Worm (Caenorhabditis elegans) whole organism, L1 larva: Measurements from ENCODE around the gene hlh-3.

Experiments used
- C04F5.9 ChIP-seq: sonication (generic microtip); optimal IDR thresholded peaks from 2 replicates; lab custom pipeline; 2016; ENCODE audit warnings: missing genetic modification characterization, missing compliant biosample characterization
- C16A3.4 ChIP-seq: fragments of 150-350 bp; optimal IDR thresholded peaks from 2 replicates; lab custom pipeline; 2014; ENCODE audit warnings: missing biosample characterization, missing genetic modification characterization
- C34B4.2 ChIP-seq: sonication (generic microtip); optimal IDR thresholded peaks from 2 replicates; lab custom pipeline; 2017; ENCODE audit warnings: mild to moderate bottlenecking, missing genetic modification characterization, missing compliant biosample characterization
- F16B12.6 ChIP-seq: fragments of 150-350 bp; optimal IDR thresholded peaks from 2 replicates; lab custom pipeline; 2014; ENCODE audit warnings: missing biosample characterization, missing genetic modification characterization
- Y116A8C.19 ChIP-seq: sonication (generic microtip); optimal IDR thresholded peaks from 2 replicates; lab custom pipeline; 2016; ENCODE audit warnings: missing compliant biosample characterization, missing genetic modification characterization, borderline replicate concordance
- aha-1 ChIP-seq: fragments of 150-350 bp; optimal IDR thresholded peaks from 2 replicates; lab custom pipeline; 2014; ENCODE audit warnings: missing biosample characterization, missing genetic modification characterization
- alr-1 ChIP-seq: fragments of 200-800 bp; sonication (Bioruptor generic); optimal IDR thresholded peaks from 2 replicates; lab custom pipeline; 2018; ENCODE audit warnings: borderline replicate concordance, mild to moderate bottlenecking, missing genetic modification characterization, missing compliant biosample characterization
- blmp-1 ChIP-seq: fragments of 150-350 bp; optimal IDR thresholded peaks from 2 replicates; lab custom pipeline; 2014; ENCODE audit warnings: missing biosample characterization, missing genetic modification characterization
- ceh-63 ChIP-seq: fragments of 200-800 bp; sonication (Bioruptor generic); optimal IDR thresholded peaks from 2 replicates; lab custom pipeline; 2018; ENCODE audit warnings: mild to moderate bottlenecking, missing genetic modification characterization, missing compliant biosample characterization
- ceh-82 ChIP-seq, 3 experiments: fragments of 150-350 bp in 1 of 3; sonication (generic microtip) in 2 of 3; optimal IDR thresholded peaks; 2 replicates each; lab custom pipeline; 2014 to 2017; ENCODE audit warnings: missing biosample characterization in 3 of 3, missing genetic modification characterization in 3 of 3
- ces-1 ChIP-seq: fragments of 150-350 bp; optimal IDR thresholded peaks from 2 replicates; lab custom pipeline; 2014; ENCODE audit warnings: missing biosample characterization, missing genetic modification reagents, missing genetic modification characterization
- dsc-1 ChIP-seq: sonication (generic microtip); optimal IDR thresholded peaks from 2 replicates; lab custom pipeline; 2016; ENCODE audit warnings: mild to moderate bottlenecking, missing genetic modification characterization, missing compliant biosample characterization
- efl-1 ChIP-seq, 4 experiments: fragments of 150-350 bp; optimal IDR thresholded peaks in 3 of 4; peaks in 1 of 4; 1 replicate in 1 of 4; 2 replicates in 3 of 4; lab custom pipeline; 2014; ENCODE audit warnings: missing biosample characterization in 2 of 4, missing genetic modification characterization in 2 of 4, missing genetic modification reagents in 2 of 4
- egl-13 ChIP-seq: sonication (generic microtip); optimal IDR thresholded peaks from 2 replicates; lab custom pipeline; 2016; ENCODE audit warnings: missing genotype, missing genetic modification reagents, missing genetic modification characterization, missing compliant biosample characterization
- elt-3 ChIP-seq, 6 experiments: fragments of 150-350 bp in 1 of 6; sonication (generic microtip); optimal IDR thresholded peaks; 2 replicates each; lab custom pipeline; 2017 to 2018; ENCODE audit warnings: missing biosample characterization in 6 of 6, missing genetic modification characterization in 6 of 6, inconsistent platforms in 1 of 6
- fkh-4 ChIP-seq: sonication (generic microtip); optimal IDR thresholded peaks from 2 replicates; lab custom pipeline; 2016; ENCODE audit warnings: missing compliant biosample characterization, missing genetic modification characterization, borderline replicate concordance
- fkh-8 ChIP-seq: sonication (generic microtip); optimal IDR thresholded peaks from 2 replicates; lab custom pipeline; 2016; ENCODE audit warnings: mild to moderate bottlenecking, missing genetic modification characterization, missing compliant biosample characterization
- fos-1 ChIP-seq: fragments of 150-350 bp; optimal IDR thresholded peaks from 2 replicates; lab custom pipeline; 2014; ENCODE audit warnings: missing biosample characterization, missing genetic modification characterization
- hpl-2 ChIP-seq: fragments of 150-350 bp; optimal IDR thresholded peaks from 2 replicates; lab custom pipeline; 2014; ENCODE audit warnings: missing biosample characterization, missing genetic modification reagents, missing genetic modification characterization
- isw-1 ChIP-seq: fragments of 200-800 bp; sonication (Bioruptor generic); IDR thresholded peaks from 2 replicates; pipeline ENCODE4 v1.3.6; 2022; ENCODE audit warnings: missing genetic modification characterization, missing compliant biosample characterization
- jun-1 ChIP-seq: fragments of 150-350 bp; optimal IDR thresholded peaks from 2 replicates; lab custom pipeline; 2014; ENCODE audit warnings: missing biosample characterization, missing genetic modification reagents, missing genetic modification characterization
- lin-13 ChIP-seq: fragments of 150-350 bp; optimal IDR thresholded peaks from 2 replicates; lab custom pipeline; 2014; ENCODE audit warnings: missing biosample characterization, missing genetic modification reagents, missing genetic modification characterization
- lin-14 ChIP-seq: fragments of 200-800 bp; sonication (Bioruptor generic); optimal IDR thresholded peaks from 2 replicates; lab custom pipeline; 2018; ENCODE audit warnings: mild to moderate bottlenecking, missing genetic modification characterization, moderate library complexity, missing compliant biosample characterization
- lin-15B ChIP-seq: fragments of 150-350 bp; sonication (generic microtip); optimal IDR thresholded peaks from 3 replicates; lab custom pipeline; 2014; ENCODE audit warnings: missing biosample characterization, missing genetic modification characterization
- lin-35 ChIP-seq, 2 experiments: fragments of 150-350 bp; optimal IDR thresholded peaks; 2 replicates each; lab custom pipeline; 2014; ENCODE audit warnings: missing biosample characterization in 2 of 2, missing genetic modification characterization in 2 of 2, missing genetic modification reagents in 2 of 2
- lin-39 ChIP-seq: fragments of 150-350 bp; optimal IDR thresholded peaks from 2 replicates; lab custom pipeline; 2014; ENCODE audit warnings: missing biosample characterization, missing genetic modification reagents, missing genetic modification characterization
- lsy-2 ChIP-seq, 2 experiments: fragments of 150-350 bp; optimal IDR thresholded peaks; 2 replicates each; lab custom pipeline; 2014; ENCODE audit warnings: missing biosample characterization in 2 of 2, missing genetic modification characterization in 2 of 2
- mef-2 ChIP-seq: fragments of 150-350 bp; optimal IDR thresholded peaks from 2 replicates; lab custom pipeline; 2014; ENCODE audit warnings: missing biosample characterization, missing genetic modification characterization
- nhr-11 ChIP-seq: fragments of 150-350 bp; optimal IDR thresholded peaks from 2 replicates; lab custom pipeline; 2014; ENCODE audit warnings: missing biosample characterization, missing genetic modification characterization
- nhr-12 ChIP-seq: sonication (generic microtip); optimal IDR thresholded peaks from 2 replicates; lab custom pipeline; 2017; ENCODE audit warnings: missing biosample characterization, missing genetic modification characterization
- nhr-28 ChIP-seq: fragments of 150-350 bp; optimal IDR thresholded peaks from 2 replicates; lab custom pipeline; 2014; ENCODE audit warnings: missing biosample characterization, missing genetic modification characterization
- nhr-47 ChIP-seq: sonication (generic microtip); optimal IDR thresholded peaks from 2 replicates; lab custom pipeline; 2016; ENCODE audit warnings: mild to moderate bottlenecking, missing genetic modification characterization, moderate library complexity, missing compliant biosample characterization
- nhr-71 ChIP-seq: sonication (generic microtip); optimal IDR thresholded peaks from 2 replicates; lab custom pipeline; 2016; ENCODE audit warnings: mild to moderate bottlenecking, missing genetic modification characterization, moderate library complexity, missing compliant biosample characterization
- nhr-85 ChIP-seq: sonication (generic microtip); peaks from one replicate; lab custom pipeline; 2016; ENCODE audit warnings: missing genetic modification characterization, inconsistent platforms, missing compliant biosample characterization
- nhr-90 ChIP-seq: sonication (generic microtip); optimal IDR thresholded peaks from 2 replicates; lab custom pipeline; 2016; ENCODE audit warnings: mild to moderate bottlenecking, missing genetic modification characterization, missing compliant biosample characterization; ENCODE audit not compliant: poor library complexity
- pax-3 ChIP-seq: fragments of 200-800 bp; sonication (Bioruptor generic); optimal IDR thresholded peaks from 2 replicates; lab custom pipeline; 2018; ENCODE audit warnings: mild to moderate bottlenecking, missing genetic modification characterization, moderate library complexity, missing compliant biosample characterization
- pqm-1 ChIP-seq: sonication (generic microtip); optimal IDR thresholded peaks from 3 replicates; lab custom pipeline; 2017; ENCODE audit warnings: missing biosample characterization, missing genetic modification characterization
- rnt-1 ChIP-seq: sonication (generic microtip); optimal IDR thresholded peaks from 2 replicates; lab custom pipeline; 2016; ENCODE audit warnings: mild to moderate bottlenecking, missing genetic modification characterization, moderate library complexity, missing compliant biosample characterization
- skn-1 ChIP-seq: fragments of 150-350 bp; optimal IDR thresholded peaks from 2 replicates; lab custom pipeline; 2014; ENCODE audit warnings: missing biosample characterization, missing genetic modification characterization
- sox-4 ChIP-seq: sonication (generic microtip); optimal IDR thresholded peaks from 2 replicates; lab custom pipeline; 2016; ENCODE audit warnings: missing genetic modification characterization, missing compliant biosample characterization
- sup-37 ChIP-seq: fragments of 200-800 bp; sonication (Bioruptor generic); optimal IDR thresholded peaks from 2 replicates; lab custom pipeline; 2018; ENCODE audit warnings: mild to moderate bottlenecking, missing genetic modification characterization, missing compliant biosample characterization
- tlp-1 ChIP-seq: fragments of 150-350 bp; optimal IDR thresholded peaks from 2 replicates; lab custom pipeline; 2014; ENCODE audit warnings: missing biosample characterization, missing genetic modification characterization
- unc-30 ChIP-seq: sonication (generic microtip); optimal IDR thresholded peaks from 2 replicates; lab custom pipeline; 2017; ENCODE audit warnings: missing biosample characterization, missing genetic modification characterization
- unc-86 ChIP-seq: sonication (generic microtip); optimal IDR thresholded peaks from 2 replicates; lab custom pipeline; 2016; ENCODE audit warnings: missing genetic modification characterization, missing compliant biosample characterization
- zag-1 ChIP-seq: fragments of 150-350 bp; optimal IDR thresholded peaks from 2 replicates; lab custom pipeline; 2014; ENCODE audit warnings: missing biosample characterization, missing genetic modification characterization
- zip-4 ChIP-seq: fragments of 200-800 bp; sonication (Bioruptor generic); optimal IDR thresholded peaks from 2 replicates; lab custom pipeline; 2018; ENCODE audit warnings: mild to moderate bottlenecking, missing genetic modification characterization, moderate library complexity, missing compliant biosample characterization
- ztf-11 ChIP-seq, 2 experiments: sonication (generic microtip); optimal IDR thresholded peaks; 2 replicates each; lab custom pipeline; 2016 to 2017; ENCODE audit warnings: missing genetic modification characterization in 2 of 2, missing biosample characterization in 1 of 2, missing compliant biosample characterization in 1 of 2
- ztf-4 ChIP-seq: fragments of 150-350 bp; optimal IDR thresholded peaks from 2 replicates; lab custom pipeline; 2014; ENCODE audit warnings: missing biosample characterization, missing genetic modification characterization

hlh-3 gene

ce11 chrII:9115644-9116043, 29.2 kb downstream of the hlh-3 start:
- no peak for TF ChIP-seq ces-1 (GFP tag; lab: Kevin White, UChicago)
- peak; percentile 4 for TF ChIP-seq sox-4 (tag; lab: Kevin White, UChicago)
- peak; percentile 47 for TF ChIP-seq lin-14 (GFP tag; lab: Kevin White, UChicago)
- no peak for TF ChIP-seq elt-3 (tag; optimal IDR thresholded peaks at IDR 0.05; lab: Kevin White, UChicago)
- TF ChIP-seq fkh-8 (tag; lab: Kevin White, UChicago): peak; percentile 86
- TF ChIP-seq nhr-71 (tag; lab: Kevin White, UChicago): peak; percentile 76
- peak; percentile 25 for TF ChIP-seq nhr-11
- TF ChIP-seq tlp-1 (tag; lab: Kevin White, UChicago): no peak
- TF ChIP-seq nhr-47 (tag; lab: Kevin White, UChicago): peak; percentile 64
- no peak for TF ChIP-seq zag-1 (tag; lab: Kevin White, UChicago)
- TF ChIP-seq, all 84 proteins: peak for 6

DNA sequence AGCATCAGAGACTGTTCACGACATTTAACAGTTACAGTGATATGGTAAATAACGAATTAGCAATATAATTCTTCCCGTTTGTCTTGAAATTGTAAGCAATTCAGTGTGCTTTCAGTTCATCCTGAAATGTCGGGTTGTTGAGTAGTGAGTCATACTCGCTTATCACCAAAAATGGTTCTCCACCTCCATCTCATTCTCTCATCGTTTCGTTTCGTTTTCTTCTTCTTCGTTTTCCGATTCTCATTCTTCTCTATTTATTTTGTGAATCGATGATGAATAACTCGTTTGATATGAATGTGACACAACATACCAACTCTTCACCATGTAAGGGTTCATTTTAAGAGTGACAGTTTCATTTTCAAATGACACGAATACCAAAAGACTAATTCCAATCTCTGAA, 30.0 kb downstream of the hlh-3 start:
- peak in 1 of 2 experiments; percentile 42 for TF ChIP-seq lin-35 (GFP tag; optimal IDR thresholded peaks at IDR 0.05; lab: Kevin White, UChicago)
- no peak for TF ChIP-seq alr-1

ce11 chrII:9117789-9118242, 31.4 kb downstream of the hlh-3 start:
- TF ChIP-seq ztf-4 (tag; lab: Kevin White, UChicago): peak; percentile 53
- peak; percentile 93 for TF ChIP-seq dsc-1 (tag; lab: Kevin White, UChicago)
- TF ChIP-seq ceh-82 (tag; optimal IDR thresholded peaks at IDR 0.05; lab: Kevin White, UChicago): no peak
- no peak for TF ChIP-seq C34B4.2 (tag; lab: Kevin White, UChicago)
- TF ChIP-seq nhr-47 (tag; lab: Kevin White, UChicago): peak; percentile 82
- no peak for TF ChIP-seq fos-1 (tag; lab: Kevin White, UChicago)
- no peak for TF ChIP-seq aha-1 (tag; lab: Kevin White, UChicago)
- no peak for TF ChIP-seq nhr-90 (tag; lab: Kevin White, UChicago)
- TF ChIP-seq ceh-63 (GFP tag; lab: Kevin White, UChicago): no peak
- no peak for TF ChIP-seq ztf-11 (tag; optimal IDR thresholded peaks at IDR 0.05; lab: Kevin White, UChicago)
- TF ChIP-seq fkh-4 (tag; lab: Kevin White, UChicago): no peak
- TF ChIP-seq nhr-11: peak; percentile 69
- peak; percentile 90 for TF ChIP-seq nhr-71 (tag; lab: Kevin White, UChicago)
- peak; percentile 45 to 55 for TF ChIP-seq lsy-2 (tag; optimal IDR thresholded peaks at IDR 0.05; lab: Kevin White, UChicago)
- peak; percentile 60 for TF ChIP-seq zip-4 (GFP tag; lab: Kevin White, UChicago)
- no peak for TF ChIP-seq nhr-12 (tag; lab: Kevin White, UChicago)
- TF ChIP-seq lin-13 (GFP tag; lab: Kevin White, UChicago): peak; percentile 10
- no peak for TF ChIP-seq nhr-85 (tag; lab: Kevin White, UChicago)
- no peak for TF ChIP-seq Y116A8C.19 (tag; lab: Kevin White, UChicago)
- no peak for TF ChIP-seq unc-30 (tag; lab: Kevin White, UChicago)
- TF ChIP-seq isw-1 (GFP tag; lab: Robert Waterston, UW): no peak
- TF ChIP-seq C04F5.9 (tag; lab: Kevin White, UChicago): no peak
- TF ChIP-seq pax-3: peak; percentile 77
- no peak for TF ChIP-seq efl-1 (optimal IDR thresholded peaks at IDR 0.05; lab: Kevin White, UChicago)
- peak in 1 of 2 experiments; percentile 40 for TF ChIP-seq efl-1 (GFP tag; optimal IDR thresholded peaks at IDR 0.05 in 1 of 2; lab: Kevin White, UChicago)
- TF ChIP-seq hpl-2 (GFP tag; lab: Kevin White, UChicago): no peak
- TF ChIP-seq lin-15B: no peak
- TF ChIP-seq skn-1: no peak
- no peak for TF ChIP-seq F16B12.6 (tag; lab: Kevin White, UChicago)
- no peak for TF ChIP-seq C16A3.4 (tag; lab: Kevin White, UChicago)
- no peak for TF ChIP-seq unc-86
- peak; percentile 3 for TF ChIP-seq pqm-1 (tag; lab: Kevin White, UChicago)
- TF ChIP-seq blmp-1 (tag; lab: Kevin White, UChicago): no peak
- TF ChIP-seq nhr-28 (tag; lab: Kevin White, UChicago): no peak
- TF ChIP-seq lin-39 (tag; lab: Kevin White, UChicago): no peak
- peak; percentile 92 for TF ChIP-seq fkh-8 (tag; lab: Kevin White, UChicago)
- TF ChIP-seq rnt-1 (tag; lab: Kevin White, UChicago): no peak
- TF ChIP-seq sup-37 (GFP tag; lab: Kevin White, UChicago): no peak
- no peak for TF ChIP-seq tlp-1 (tag; lab: Kevin White, UChicago)
- TF ChIP-seq egl-13 (tag; lab: Kevin White, UChicago): peak; percentile 71
- no peak for TF ChIP-seq mef-2 (tag; lab: Kevin White, UChicago)
- TF ChIP-seq jun-1 (tag; lab: Kevin White, UChicago): no peak
